Comparison of ENCODE assay signal across 1 fruit fly cellular context in genomic region chr2L:8319858-8320525, dm6.
TF ChIP-seq lines count a peak whose summit lies in the region.

Gene mtsh, minus strand, starts transcription at chr2L:8319908.
Gene strat, plus strand, starts transcription at chr2L:8320328.

TF ChIP-seq in whole organism, embryonic, 481 proteins besides CTCF, POLR2A, EP300 and RAD21 (continued from another document):
- TF ChIP-seq CG34422 (GFP tag; IDR thresholded peaks at IDR 0.05; lab: Robert Waterston, UW) (no peak; the same call in 2 of the 3 replicates), CG14441 (GFP tag; IDR thresholded peaks at IDR 0.05; lab: Robert Waterston, UW) (peak; percentile 59), CG4820 (GFP tag; optimal IDR thresholded peaks at IDR 0.05; lab: Kevin White, UChicago) (peak; percentile 45), H15 (GFP tag; IDR thresholded peaks at IDR 0.05; lab: Robert Waterston, UW) (no peak), al (GFP tag; IDR thresholded peaks at IDR 0.05; lab: Robert Waterston, UW) (no peak), phol (tag; optimal IDR thresholded peaks at IDR 0.05; lab: Kevin White, UChicago) (peak; percentile 70), ci (GFP tag; IDR thresholded peaks at IDR 0.05; lab: Robert Waterston, UW) (peak; percentile 89), crol (GFP tag; IDR thresholded peaks at IDR 0.05; lab: Robert Waterston, UW) (no peak), CG7357 (GFP tag; IDR thresholded peaks at IDR 0.05; lab: Robert Waterston, UW) (no peak), bowl (GFP tag; IDR thresholded peaks at IDR 0.05; lab: Robert Waterston, UW) (no peak), CG14860 (GFP tag; IDR thresholded peaks at IDR 0.05; lab: Robert Waterston, UW; ENCODE audit: partially characterized antibody) (peak; percentile 61; the same call in 2 of the 3 replicates), CG42726 (GFP tag; IDR thresholded peaks at IDR 0.05; lab: Robert Waterston, UW; ENCODE audit: partially characterized antibody) (no peak), CG1647 (GFP tag; optimal IDR thresholded peaks at IDR 0.05; lab: Kevin White, UChicago) (peak; percentile 18), gcm (GFP tag; optimal IDR thresholded peaks at IDR 0.05; lab: Kevin White, UChicago) (peak; percentile 40), chinmo (GFP tag; IDR thresholded peaks at IDR 0.05; lab: Robert Waterston, UW; ENCODE audit: partially characterized antibody) (peak; percentile 88; the same call in 3 of the 4 replicates)
